Fruit fly (Drosophila melanogaster): ENCODE measurements around the gene tobi.

- no peak for TF ChIP-seq CG8478 (optimal IDR thresholded peaks at IDR 0.05)
- TF ChIP-seq CTCF (optimal IDR thresholded peaks at IDR 0.05): no peak
These were observed 51.3 kb downstream of the tobi start, which contains the start of gene CG31102 for dm6 chr3R:25295320-25296020.
